Worm (Caenorhabditis elegans) whole organism, young adult: ENCODE data around the gene Y46H3D.8.

Source experiments
- B0261.1 ChIP-seq: sonication (generic microtip); optimal IDR thresholded peaks from 2 replicates; lab custom pipeline; 2016; ENCODE audit warnings: mild to moderate bottlenecking, missing genetic modification characterization, moderate library complexity, missing compliant biosample characterization
- C06A6.2 ChIP-seq: fragments of 200-800 bp; sonication (Bioruptor generic); conservative IDR thresholded peaks from 2 replicates; pipeline ENCODE4 v1.3.6; 2022; ENCODE audit warnings: missing genetic modification characterization, missing compliant biosample characterization
- dpl-1 ChIP-seq: fragments of 150-350 bp; optimal IDR thresholded peaks from 2 replicates; lab custom pipeline; 2014; ENCODE audit warnings: missing biosample characterization, missing genetic modification reagents, missing genetic modification characterization
- him-1 ChIP-seq: sonication (generic microtip); optimal IDR thresholded peaks from 2 replicates; lab custom pipeline; 2016; ENCODE audit warnings: missing genotype, missing genetic modification reagents, missing genetic modification characterization, missing compliant biosample characterization
- lin-40 ChIP-seq: sonication (generic microtip); optimal IDR thresholded peaks from 2 replicates; lab custom pipeline; 2016; ENCODE audit warnings: missing genetic modification characterization, mild to moderate bottlenecking, missing compliant biosample characterization, missing genotype, missing genetic modification reagents
- lir-1 ChIP-seq: fragments of 200-800 bp; sonication (Bioruptor generic); conservative IDR thresholded peaks from 2 replicates; pipeline ENCODE4 v1.3.6; 2022; ENCODE audit warnings: missing genetic modification reagents, missing genetic modification characterization, missing compliant biosample characterization
- lsy-27 ChIP-seq: sonication (generic microtip); optimal IDR thresholded peaks from 2 replicates; lab custom pipeline; 2017; ENCODE audit warnings: missing genetic modification characterization, mild to moderate bottlenecking, missing compliant biosample characterization, antibody characterized with exemption, missing genotype, borderline replicate concordance; ENCODE audit not compliant: insufficient read depth
- pbrm-1 ChIP-seq: fragments of 200-800 bp; sonication (Bioruptor generic); IDR thresholded peaks from 2 replicates; pipeline ENCODE4 v1.3.6; 2022; ENCODE audit warnings: missing genetic modification reagents, missing genetic modification characterization, missing compliant biosample characterization
- pha-4 ChIP-seq: fragments of 150-350 bp; sonication (generic microtip); optimal IDR thresholded peaks from 2 replicates; lab custom pipeline; 2014; ENCODE audit warnings: missing biosample characterization, missing genetic modification reagents, missing genetic modification characterization
- sptf-2 ChIP-seq: fragments of 200-800 bp; sonication (Bioruptor generic); optimal IDR thresholded peaks from 2 replicates; lab custom pipeline; 2018; ENCODE audit warnings: mild to moderate bottlenecking, missing genetic modification characterization, missing compliant biosample characterization
- tlf-1 ChIP-seq: fragments of 200-800 bp; sonication (Bioruptor generic); optimal IDR thresholded peaks from 2 replicates; lab custom pipeline; 2018; ENCODE audit warnings: mild to moderate bottlenecking, missing genetic modification characterization, missing compliant biosample characterization
- unc-62 ChIP-seq: fragments of 150-350 bp; optimal IDR thresholded peaks from 2 replicates; lab custom pipeline; 2014; ENCODE audit warnings: missing biosample characterization, missing genetic modification reagents, missing genetic modification characterization
- zfh-2 ChIP-seq: fragments of 200-800 bp; sonication (Bioruptor generic); conservative IDR thresholded peaks from 2 replicates; pipeline ENCODE4 v1.3.6; 2022; ENCODE audit warnings: missing genetic modification reagents, missing genetic modification characterization, missing compliant biosample characterization

ce11 chrV:1664921-1665320, 33.9 kb upstream of the Y46H3D.8 start, which contains the start of gene K04F1.9:
- TF ChIP-seq pha-4 (tag; lab: Kevin White, UChicago) (no peak), unc-62 (GFP tag; lab: Kevin White, UChicago) (no peak), C06A6.2 (no peak), pbrm-1 (no peak), him-1 (tag; lab: Kevin White, UChicago) (no peak), lir-1 (GFP tag; lab: Robert Waterston, UW) (no peak), dpl-1 (GFP tag; lab: Kevin White, UChicago) (no peak), lin-40 (tag; lab: Kevin White, UChicago) (no peak), lsy-27 (tag; lab: Kevin White, UChicago) (no peak), sptf-2 (GFP tag; lab: Kevin White, UChicago) (no peak), B0261.1 (tag; lab: Kevin White, UChicago) (no peak), tlf-1 (GFP tag; lab: Kevin White, UChicago) (no peak), zfh-2 (GFP tag; lab: Robert Waterston, UW) (no peak)
